Fruit fly (Drosophila melanogaster) whole organism, embryonic: ENCODE measurements around the gene ScpX.

Experiments used
- Atf3 ChIP-seq: fragments of 200-800 bp; sonication (Bioruptor generic); optimal IDR thresholded peaks from 3 replicates; lab custom pipeline; 2016; ENCODE audit warnings: missing biosample characterization, missing genetic modification characterization
- Bgb ChIP-seq: fragments of 200-800 bp; sonication (Bioruptor generic); IDR thresholded peaks from 2 replicates; pipeline ENCODE4 v1.3.6; 2022; ENCODE audit warnings: missing biosample characterization, missing genetic modification characterization; ENCODE audit not compliant: partially characterized antibody
- C15 ChIP-seq: fragments of 200-800 bp; sonication (Bioruptor generic); IDR thresholded peaks from 3 replicates; pipeline ENCODE4 v1.3.6; 2022; ENCODE audit warnings: missing biosample characterization, missing genetic modification characterization
- CG10274 ChIP-seq: fragments of 200-800 bp; sonication (Bioruptor generic); optimal IDR thresholded peaks from 3 replicates; lab custom pipeline; 2017; ENCODE audit warnings: missing biosample characterization, mild to moderate bottlenecking, missing genetic modification characterization
- CG10565 ChIP-seq: fragments of 200-800 bp; sonication (Bioruptor generic); optimal IDR thresholded peaks from 3 replicates; lab custom pipeline; 2016; ENCODE audit warnings: missing biosample characterization, mild to moderate bottlenecking, missing genetic modification characterization
- CG10654 ChIP-seq: fragments of 200-800 bp; sonication (Bioruptor generic); optimal IDR thresholded peaks from 2 replicates; lab custom pipeline; 2016; ENCODE audit warnings: missing biosample characterization, missing genetic modification characterization
- CG12769 ChIP-seq: fragments of 200-800 bp; sonication (Bioruptor generic); optimal IDR thresholded peaks from 2 replicates; lab custom pipeline; 2019; ENCODE audit warnings: missing biosample characterization, mild to moderate bottlenecking, missing genetic modification characterization, moderate library complexity
- CG15269 ChIP-seq: fragments of 200-800 bp; sonication (Bioruptor generic); optimal IDR thresholded peaks from 2 replicates; lab custom pipeline; 2018; ENCODE audit warnings: missing biosample characterization, mild to moderate bottlenecking, missing genetic modification characterization, moderate library complexity
- CG16813 ChIP-seq: fragments of 200-800 bp; sonication (Bioruptor generic); IDR thresholded peaks from 3 replicates; pipeline ENCODE4 v1.3.6; 2022; ENCODE audit warnings: missing biosample characterization, missing genetic modification characterization; ENCODE audit not compliant: partially characterized antibody
- CG3847 ChIP-seq: fragments of 200-800 bp; sonication (Bioruptor generic); IDR thresholded peaks from 2 replicates; pipeline ENCODE4 v1.3.6; 2022; ENCODE audit warnings: missing biosample characterization, missing genetic modification characterization
- CG7556 ChIP-seq: fragments of 200-800 bp; sonication (Bioruptor generic); optimal IDR thresholded peaks from 2 replicates; lab custom pipeline; 2017; ENCODE audit warnings: missing biosample characterization, mild to moderate bottlenecking, missing genetic modification characterization
- CG7987 ChIP-seq: fragments of 200-800 bp; sonication (Bioruptor generic); optimal IDR thresholded peaks from 2 replicates; lab custom pipeline; 2018; ENCODE audit warnings: missing biosample characterization, mild to moderate bottlenecking, missing genetic modification characterization, moderate library complexity
- CG8765 ChIP-seq: fragments of 200-800 bp; sonication (Bioruptor generic); IDR thresholded peaks from 2 replicates; pipeline ENCODE4 v1.3.6; 2022; ENCODE audit warnings: missing biosample characterization, missing genetic modification characterization
- Camta ChIP-seq: fragments of 200-800 bp; sonication (Bioruptor generic); optimal IDR thresholded peaks from 2 replicates; lab custom pipeline; 2016; ENCODE audit warnings: missing biosample characterization, missing genetic modification characterization
- D19B ChIP-seq: fragments of 200-800 bp; sonication (Bioruptor generic); optimal IDR thresholded peaks from 2 replicates; lab custom pipeline; 2017; ENCODE audit warnings: missing biosample characterization, mild to moderate bottlenecking, missing genetic modification characterization
- Dek ChIP-seq: fragments of 200-800 bp; sonication (Bioruptor generic); optimal IDR thresholded peaks from 3 replicates; lab custom pipeline; 2019; ENCODE audit warnings: missing biosample characterization, mild to moderate bottlenecking, missing genetic modification characterization, moderate library complexity
- Dref ChIP-seq: fragments of 200-800 bp; sonication (Bioruptor generic); IDR thresholded peaks from 2 replicates; pipeline ENCODE4 v1.3.6; 2022; ENCODE audit warnings: missing biosample characterization, missing genetic modification characterization
- Ets97D ChIP-seq: fragments of 200-800 bp; sonication (Bioruptor generic); optimal IDR thresholded peaks from 3 replicates; lab custom pipeline; 2016; ENCODE audit warnings: missing biosample characterization, missing genetic modification characterization
- H2.0 ChIP-seq: fragments of 200-800 bp; sonication (Bioruptor generic); IDR thresholded peaks from 2 replicates; pipeline ENCODE4 v1.3.6; 2022; ENCODE audit warnings: missing biosample characterization, missing genetic modification characterization
- Hr51 ChIP-seq, 2 experiments: fragments of 200-800 bp; sonication (Bioruptor generic); optimal IDR thresholded peaks; 2 replicates in 1 of 2; 3 replicates in 1 of 2; lab custom pipeline; 2016 to 2018; ENCODE audit warnings: missing biosample characterization in 2 of 2, missing genetic modification characterization in 2 of 2, mild to moderate bottlenecking in 1 of 2, moderate library complexity in 1 of 2
- Lpt ChIP-seq: fragments of >200 bp; optimal IDR thresholded peaks from 2 replicates; lab custom pipeline; 2018; ENCODE audit warnings: missing biosample characterization, missing genetic modification characterization
- MBD-R2 ChIP-seq: fragments of 200-800 bp; sonication (Bioruptor generic); IDR thresholded peaks from 2 replicates; pipeline ENCODE4 v1.3.6; 2022; ENCODE audit warnings: missing biosample characterization, missing genetic modification characterization
- Med ChIP-seq: fragments of 200-800 bp; sonication (Bioruptor generic); peaks from one replicate; lab custom pipeline; 2016; ENCODE audit warnings: missing biosample characterization, missing genetic modification characterization, mild to moderate bottlenecking, inconsistent platforms, moderate library complexity
- al ChIP-seq: fragments of 200-800 bp; sonication (Bioruptor generic); IDR thresholded peaks from 2 replicates; pipeline ENCODE4 v1.3.6; 2022; ENCODE audit warnings: missing biosample characterization, missing genetic modification characterization
- chinmo ChIP-seq: fragments of 200-800 bp; sonication (Bioruptor generic); IDR thresholded peaks from 4 replicates; pipeline ENCODE4 v1.3.6; 2022; ENCODE audit warnings: missing biosample characterization, missing genetic modification characterization; ENCODE audit not compliant: partially characterized antibody
- dysf ChIP-seq: fragments of 200-800 bp; sonication (Bioruptor generic); IDR thresholded peaks from 3 replicates; pipeline ENCODE4 v1.3.6; 2022; ENCODE audit warnings: missing biosample characterization, missing genetic modification characterization
- fd102C ChIP-seq: fragments of 200-800 bp; sonication (Bioruptor generic); optimal IDR thresholded peaks from 2 replicates; lab custom pipeline; 2018; ENCODE audit warnings: missing biosample characterization, mild to moderate bottlenecking, missing genetic modification characterization, moderate library complexity
- gem ChIP-seq: fragments of 200-800 bp; sonication (Bioruptor generic); optimal IDR thresholded peaks from 2 replicates; lab custom pipeline; 2019; ENCODE audit warnings: missing biosample characterization, mild to moderate bottlenecking, missing genetic modification characterization, moderate library complexity
- ham ChIP-seq: fragments of 200-800 bp; sonication (Bioruptor generic); IDR thresholded peaks from 2 replicates; pipeline ENCODE4 v1.3.6; 2022; ENCODE audit warnings: missing biosample characterization, missing genetic modification characterization
- hkb ChIP-seq, 2 experiments: fragments of 200-800 bp in 1 of 2; fragments of >200 bp in 1 of 2; sonication (Bioruptor generic) in 1 of 2; IDR thresholded peaks in 1 of 2; optimal IDR thresholded peaks in 1 of 2; 2 replicates each; pipeline versions ENCODE4 v1.3.6 to Lab custom; 2017 to 2022; ENCODE audit warnings: missing biosample characterization in 1 of 2, missing genetic modification characterization in 1 of 2
- lola ChIP-seq, 3 experiments: fragments of >200 bp in 2 of 3; fragments of 200-800 bp in 1 of 3; sonication (Bioruptor generic) in 1 of 3; optimal IDR thresholded peaks; 2 replicates each; lab custom pipeline; 2017 to 2019; ENCODE audit warnings: missing biosample characterization in 3 of 3, missing genetic modification characterization in 3 of 3, mild to moderate bottlenecking in 1 of 3, moderate library complexity in 1 of 3
- nom ChIP-seq: fragments of 200-800 bp; sonication (Bioruptor generic); optimal IDR thresholded peaks from 2 replicates; lab custom pipeline; 2017; ENCODE audit warnings: missing biosample characterization, missing genetic modification characterization, mild to moderate bottlenecking, moderate library complexity, missing genetic modification reagents
- sens ChIP-seq: fragments of 200-800 bp; sonication (Bioruptor generic); peaks from one replicate; lab custom pipeline; 2016; ENCODE audit warnings: missing biosample characterization, missing genetic modification characterization
- tna ChIP-seq: fragments of 200-800 bp; sonication (Bioruptor generic); IDR thresholded peaks from 2 replicates; pipeline ENCODE4 v1.3.6; 2022; ENCODE audit warnings: missing biosample characterization, missing genetic modification characterization; ENCODE audit not compliant: partially characterized antibody
- zen2 ChIP-seq: fragments of 200-800 bp; sonication (Bioruptor generic); IDR thresholded peaks from 3 replicates; pipeline ENCODE4 v1.3.6; 2022; ENCODE audit warnings: missing biosample characterization, missing genetic modification characterization; ENCODE audit not compliant: partially characterized antibody

ScpX gene

DNA sequence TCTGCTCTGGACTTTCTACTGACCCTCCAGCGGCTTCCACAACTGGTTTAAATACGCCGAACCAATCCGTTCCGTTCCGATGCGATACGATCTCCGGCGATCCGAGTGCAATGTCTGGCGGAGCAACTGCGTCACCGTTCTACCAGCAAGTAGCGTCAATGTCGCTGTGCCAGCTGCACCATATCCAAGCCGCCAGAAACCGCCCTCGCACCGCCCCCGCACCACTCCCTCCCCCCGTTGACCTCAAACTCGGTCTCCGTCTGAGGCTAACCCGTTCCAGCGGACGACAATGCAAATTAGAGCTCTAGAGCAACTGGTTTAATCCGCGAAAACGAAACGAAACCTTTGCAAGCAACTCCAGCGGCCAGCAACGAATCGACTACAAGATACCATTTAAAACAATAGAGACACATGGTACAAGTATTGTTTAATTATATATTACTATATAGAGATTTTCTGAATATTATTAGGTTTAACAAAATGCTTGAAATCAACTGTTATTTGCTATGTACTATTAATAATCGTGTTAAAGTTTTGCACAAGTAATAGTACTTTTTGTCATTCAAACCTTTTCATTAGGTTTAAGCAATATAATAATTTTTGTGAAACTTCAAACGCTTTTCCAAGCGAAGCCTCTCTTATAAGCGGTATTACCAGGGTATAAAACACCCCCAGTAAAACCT, 19.9 kb upstream of the ScpX start, which contains the start of the genes CG10570 and CG42502 (continued):
- peak; percentile 71 for TF ChIP-seq D19B (GFP tag; lab: Kevin White, UChicago)
- TF ChIP-seq gem (tag; lab: Kevin White, UChicago), result peak; percentile 32
- TF ChIP-seq Camta (GFP tag; lab: Kevin White, UChicago), result no peak
- TF ChIP-seq Dref, result 0 out of 2 replicates have a peak, but pooled peaks have one; percentile 21
- TF ChIP-seq CG10565 (GFP tag; lab: Kevin White, UChicago), result no peak
- peak; percentile 41 for TF ChIP-seq sens
- TF ChIP-seq nom (GFP tag; lab: Kevin White, UChicago), result no peak
- peak; percentile 20 for TF ChIP-seq CG12769
- TF ChIP-seq CG10654 (GFP tag; lab: Kevin White, UChicago), result no peak
- TF ChIP-seq MBD-R2 (GFP tag; lab: Robert Waterston, UW), result no peak
- TF ChIP-seq CG16813 (GFP tag; lab: Robert Waterston, UW), result 0 out of 3 replicates have a peak, but pooled peaks have one; percentile 16
- peak in 1 of 2 experiments; percentile 11 for TF ChIP-seq Hr51 (GFP tag; optimal IDR thresholded peaks at IDR 0.05; lab: Kevin White, UChicago)
- TF ChIP-seq tna (GFP tag; lab: Robert Waterston, UW), result no peak
- peak; percentile 70; the same call in 1 of the 4 replicates for TF ChIP-seq chinmo (GFP tag; lab: Robert Waterston, UW)
- no peak for TF ChIP-seq Dek (tag; lab: Kevin White, UChicago)
- TF ChIP-seq Med (GFP tag; lab: Kevin White, UChicago), result peak; percentile 5
- no peak for TF ChIP-seq fd102C (GFP tag; lab: Kevin White, UChicago)
- TF ChIP-seq Bgb, result no peak
- peak; percentile 48; the same call in 1 of the 3 replicates for TF ChIP-seq dysf (GFP tag; lab: Robert Waterston, UW)

DNA sequence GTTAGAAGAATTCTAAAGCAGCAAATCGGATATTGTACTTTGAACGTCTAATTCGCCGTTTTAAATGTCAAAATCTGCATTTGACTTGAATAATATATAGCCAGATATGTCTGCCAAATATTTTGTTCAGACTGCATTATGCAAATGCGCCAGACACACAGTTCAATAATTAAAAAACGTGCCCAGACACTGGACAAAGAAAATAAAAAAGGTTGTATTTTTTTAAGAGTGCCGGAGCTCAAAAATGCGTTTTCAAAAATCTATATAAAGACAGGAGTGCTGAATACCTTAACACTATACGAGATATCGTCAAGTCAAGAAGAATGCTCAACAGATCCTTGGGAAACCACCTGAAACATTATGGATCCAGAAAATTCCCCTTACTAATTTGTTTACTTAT, 18.7 kb upstream of the ScpX start, which contains the start of the genes CG17325 and CG42305:
Gene CG17325, plus strand, starts transcription at position 301 of the 400 bp plus-strand sequence.
Gene CG42305, plus strand, starts transcription at position 301 of the 400 bp plus-strand sequence.
- TF ChIP-seq CG3847 (GFP tag; lab: Robert Waterston, UW) (no peak), ham (GFP tag; lab: Robert Waterston, UW) (no peak), C15 (no peak), lola (GFP tag; optimal IDR thresholded peaks at IDR 0.05; lab: Kevin White, UChicago) (no peak), Ets97D (no peak), hkb (optimal IDR thresholded peaks at IDR 0.05; lab: Kevin White, UChicago) (no peak), hkb (GFP tag; IDR thresholded peaks at IDR 0.05; lab: Robert Waterston, UW) (no peak), CG7556 (GFP tag; lab: Kevin White, UChicago) (no peak), zen2 (GFP tag; lab: Robert Waterston, UW) (no peak), H2.0 (GFP tag; lab: Robert Waterston, UW) (no peak), al (no peak), Lpt (GFP tag; lab: Kevin White, UChicago) (no peak), Atf3 (GFP tag; lab: Kevin White, UChicago) (no peak), CG8765 (no peak), CG15269 (tag; lab: Kevin White, UChicago) (no peak), CG10274 (GFP tag; lab: Kevin White, UChicago) (no peak)

DNA sequence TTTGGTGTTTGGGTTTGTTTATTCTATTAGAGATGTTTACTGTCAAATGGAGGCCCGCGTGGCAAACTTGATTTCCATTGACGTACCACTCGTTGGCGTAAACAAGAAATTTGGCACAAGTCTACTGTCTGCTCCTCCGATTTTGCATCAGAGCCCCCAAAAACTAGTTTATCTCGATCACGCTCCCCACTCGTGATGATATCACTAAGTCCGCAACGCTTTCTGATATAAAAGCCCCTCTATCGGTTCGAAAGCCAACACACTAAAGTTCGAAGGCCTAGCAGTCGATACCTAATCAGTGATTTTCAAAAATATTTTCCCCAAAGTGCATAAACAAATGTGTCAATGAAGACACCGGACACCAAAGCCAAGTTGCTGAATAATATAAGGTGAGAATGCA, 18.3 kb upstream of the ScpX start:
- TF ChIP-seq chinmo (GFP tag; lab: Robert Waterston, UW) (0 out of 4 replicates have a peak, but pooled peaks have one; percentile 46), CG7987 (GFP tag; lab: Kevin White, UChicago) (peak; percentile 95), CG10274 (GFP tag; lab: Kevin White, UChicago) (no peak)
- TF ChIP-seq, all 482 proteins: peak for 2
